Worm (Caenorhabditis elegans) whole organism, L4 larva: ENCODE results near the gene F07A11.4.
A peak's percentile ranks its signal among the peaks of the same experiment; 100 is the strongest.

ENCODE experiments used
- F26F4.8 ChIP-seq: fragments of 200-800 bp; sonication (Bioruptor generic); conservative IDR thresholded peaks from 2 replicates; pipeline ENCODE4 v1.3.6; 2022; ENCODE audit warnings: missing genetic modification characterization, missing compliant biosample characterization
- R02D3.7 ChIP-seq: fragments of 150-350 bp; sonication (generic microtip); optimal IDR thresholded peaks from 3 replicates; lab custom pipeline; 2014; ENCODE audit warnings: missing biosample characterization, missing genetic modification characterization
- Y75B8A.6 ChIP-seq: fragments of 200-800 bp; sonication (Bioruptor generic); IDR thresholded peaks from 2 replicates; pipeline ENCODE4 v1.3.6; 2022; ENCODE audit warnings: missing genetic modification reagents, missing genetic modification characterization, missing compliant biosample characterization
- ceh-20 ChIP-seq: fragments of 200-800 bp; sonication (Bioruptor generic); IDR thresholded peaks from 2 replicates; pipeline ENCODE4 v1.3.6; 2022; ENCODE audit warnings: missing genetic modification reagents, missing genetic modification characterization, missing compliant biosample characterization
- daf-19 ChIP-seq: fragments of 200-800 bp; sonication (Bioruptor generic); conservative IDR thresholded peaks from 2 replicates; pipeline ENCODE4 v1.3.6; 2022; ENCODE audit warnings: missing genetic modification characterization, missing compliant biosample characterization
- dmd-8 ChIP-seq: fragments of 200-800 bp; sonication (Bioruptor generic); IDR thresholded peaks from 2 replicates; pipeline ENCODE4 v1.3.6; 2022; ENCODE audit warnings: missing genetic modification characterization, missing compliant biosample characterization
- dmd-9 ChIP-seq: fragments of 200-800 bp; sonication (Bioruptor generic); IDR thresholded peaks from 2 replicates; pipeline ENCODE4 v1.3.6; 2022; ENCODE audit warnings: missing genetic modification reagents, missing genetic modification characterization, missing compliant biosample characterization
- duxl-1 ChIP-seq: sonication (generic microtip); optimal IDR thresholded peaks from 2 replicates; lab custom pipeline; 2016; ENCODE audit warnings: mild to moderate bottlenecking, missing genetic modification characterization, moderate library complexity, missing compliant biosample characterization; ENCODE audit not compliant: poor library complexity
- hlh-11 ChIP-seq: fragments of 200-800 bp; sonication (Bioruptor generic); optimal IDR thresholded peaks from 2 replicates; lab custom pipeline; 2018; ENCODE audit warnings: mild to moderate bottlenecking, missing genetic modification characterization, missing compliant biosample characterization
- jun-1 ChIP-seq: fragments of 150-350 bp; optimal IDR thresholded peaks from 2 replicates; lab custom pipeline; 2014; ENCODE audit warnings: missing biosample characterization, missing genetic modification reagents, missing genetic modification characterization
- lin-1 ChIP-seq: fragments of 200-800 bp; sonication (Bioruptor generic); IDR thresholded peaks from 2 replicates; pipeline ENCODE4 v1.3.6; 2022; ENCODE audit warnings: missing genetic modification reagents, missing genetic modification characterization, missing compliant biosample characterization
- lin-15B ChIP-seq: fragments of 150-350 bp; sonication (generic microtip); optimal IDR thresholded peaks from 3 replicates; lab custom pipeline; 2014; ENCODE audit warnings: missing biosample characterization, missing genetic modification characterization
- madf-5 ChIP-seq, 2 experiments: fragments of 200-800 bp; sonication (Bioruptor generic); IDR thresholded peaks; 2 replicates each; pipeline ENCODE4 v1.3.6; 2022; ENCODE audit warnings: missing compliant biosample characterization in 2 of 2, missing genetic modification characterization in 2 of 2
- madf-9 ChIP-seq: fragments of 200-800 bp; sonication (Bioruptor generic); conservative IDR thresholded peaks from 2 replicates; pipeline ENCODE4 v1.3.6; 2022; ENCODE audit warnings: missing genetic modification reagents, missing genetic modification characterization, missing compliant biosample characterization
- nhr-28 ChIP-seq: fragments of 150-350 bp; optimal IDR thresholded peaks from 2 replicates; lab custom pipeline; 2014; ENCODE audit warnings: missing biosample characterization, missing genetic modification characterization
- nhr-42 ChIP-seq: fragments of 200-800 bp; sonication (Bioruptor generic); IDR thresholded peaks from 2 replicates; pipeline ENCODE4 v1.3.6; 2022; ENCODE audit warnings: missing genetic modification characterization, missing compliant biosample characterization
- unc-130 ChIP-seq: sonication (generic microtip); optimal IDR thresholded peaks from 2 replicates; lab custom pipeline; 2016; ENCODE audit warnings: missing genetic modification reagents, missing genetic modification characterization, missing compliant biosample characterization
- vab-7 ChIP-seq: fragments of 200-800 bp; sonication (Bioruptor generic); IDR thresholded peaks from 2 replicates; pipeline ENCODE4 v1.3.6; 2022; ENCODE audit warnings: missing genetic modification reagents, missing genetic modification characterization, missing compliant biosample characterization
- zag-1 ChIP-seq: fragments of 150-350 bp; optimal IDR thresholded peaks from 2 replicates; lab custom pipeline; 2014; ENCODE audit warnings: missing biosample characterization, missing genetic modification characterization
- zfp-3 ChIP-seq: fragments of 200-800 bp; sonication (Bioruptor generic); conservative IDR thresholded peaks from 2 replicates; pipeline ENCODE4 v1.3.6; 2022; ENCODE audit warnings: missing genetic modification reagents, missing genetic modification characterization, missing compliant biosample characterization
- zip-11 ChIP-seq: fragments of 200-800 bp; sonication (Bioruptor generic); IDR thresholded peaks from 2 replicates; pipeline ENCODE4 v1.3.6; 2022; ENCODE audit warnings: missing genetic modification characterization, missing compliant biosample characterization

F07A11.4 gene

DNA sequence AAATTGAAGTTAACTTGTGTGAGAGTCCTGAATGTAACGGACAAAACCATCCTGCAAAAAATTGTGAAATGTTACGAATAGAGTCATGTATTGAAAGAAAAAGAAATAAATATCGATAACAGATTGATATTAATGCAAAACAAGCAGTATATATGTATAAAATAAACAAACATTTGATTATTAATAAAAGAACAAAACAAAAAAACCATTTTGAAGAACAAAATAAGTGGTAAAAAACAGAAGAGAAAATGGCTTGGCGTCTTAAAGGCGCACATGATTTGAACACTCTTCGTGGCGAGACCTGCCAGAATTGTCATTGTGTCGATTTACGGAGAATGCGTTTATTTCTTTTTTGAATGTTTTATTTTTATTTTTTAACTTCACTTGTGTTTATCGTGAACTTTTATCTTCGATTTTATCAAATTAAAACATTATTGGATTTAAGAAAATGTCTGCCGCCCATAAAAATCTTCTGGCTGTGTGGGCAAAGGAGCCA is 51.9 kb downstream of the F07A11.4 start, which contains the start of the genes rad-23 and rpn-12 (continued):
- no peak for TF ChIP-seq nhr-42
- TF ChIP-seq zag-1 (tag; lab: Kevin White, UChicago), result no peak

DNA sequence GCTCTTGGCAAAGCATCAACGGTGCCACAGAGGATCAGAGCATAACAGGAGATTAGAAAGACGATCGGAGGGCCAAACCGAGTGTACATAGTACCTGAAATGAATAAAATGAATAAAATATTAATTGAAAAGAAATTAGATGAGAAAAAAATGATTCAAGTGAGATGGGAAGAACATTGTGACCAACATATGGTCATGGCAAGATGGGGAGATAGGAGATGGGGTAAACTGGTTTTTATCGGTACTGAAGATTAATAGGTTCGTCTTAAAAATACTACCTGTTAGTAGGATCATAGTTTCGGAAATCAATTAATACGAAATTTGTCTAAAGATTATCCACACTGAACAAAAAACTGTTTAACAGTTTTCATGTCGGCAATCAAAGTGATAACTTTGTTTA is 56.3 kb downstream of the F07A11.4 start, which contains the start of gene nep-1:
Gene nep-1, minus strand, starts transcription at position 101 of the 400 bp plus-strand sequence.
- no peak for TF ChIP-seq dmd-8 (GFP tag; lab: Robert Waterston, UW)
- no peak for TF ChIP-seq dmd-9 (GFP tag; lab: Robert Waterston, UW)
- no peak for TF ChIP-seq ceh-20 (GFP tag; lab: Robert Waterston, UW)
- peak; percentile 3 for TF ChIP-seq nhr-28 (tag; lab: Kevin White, UChicago)
- peak; percentile 6 for TF ChIP-seq hlh-11

DNA sequence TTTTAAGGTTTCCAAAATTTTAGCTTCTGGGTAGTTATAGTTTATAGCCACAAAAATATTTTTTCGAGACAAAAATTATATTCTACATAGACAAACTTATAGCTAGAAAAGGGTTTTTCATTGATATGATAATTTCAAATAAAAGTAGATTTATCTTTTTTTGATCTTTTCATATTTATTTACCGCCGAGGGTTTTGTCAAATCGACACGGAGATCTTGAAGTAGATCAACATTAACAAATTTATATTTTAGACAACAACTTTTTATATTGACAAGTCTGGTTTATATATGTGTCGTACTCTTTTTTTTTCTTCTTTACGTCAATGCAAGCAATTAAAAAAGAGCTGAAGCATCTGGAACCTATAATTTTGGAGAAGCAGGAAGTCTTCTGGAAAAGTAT is 58.0 kb downstream of the F07A11.4 start:
- TF ChIP-seq zip-11 (no peak), vab-7 (no peak), madf-9 (no peak), R02D3.7 (tag; lab: Kevin White, UChicago) (no peak), jun-1 (tag; lab: Kevin White, UChicago) (no peak), madf-5 (GFP tag; IDR thresholded peaks at IDR 0.05; lab: Robert Waterston, UW) (no peak), F26F4.8 (GFP tag; lab: Robert Waterston, UW) (no peak), lin-1 (GFP tag; lab: Robert Waterston, UW) (no peak), lin-15B (tag; lab: Kevin White, UChicago) (no peak), daf-19 (GFP tag; lab: Robert Waterston, UW) (no peak), zfp-3 (GFP tag; lab: Robert Waterston, UW) (no peak), Y75B8A.6 (GFP tag; lab: Robert Waterston, UW) (no peak), unc-130 (GFP tag; lab: Kevin White, UChicago) (no peak), duxl-1 (tag; lab: Kevin White, UChicago) (no peak)
